Fruit fly (Drosophila melanogaster) whole organism, pupa: ENCODE results near the gene CG3091.

Experiments
- CG10348 ChIP-seq: fragments of 200-800 bp; sonication (Bioruptor generic); IDR thresholded peaks from 2 replicates; pipeline ENCODE4 v1.3.6; 2022; ENCODE audit warnings: missing biosample characterization, missing genetic modification characterization
- CG12605 ChIP-seq: fragments of 200-800 bp; sonication (Bioruptor generic); IDR thresholded peaks from 2 replicates; pipeline ENCODE4 v1.3.6; 2022; ENCODE audit warnings: missing biosample characterization, missing genetic modification characterization
- CG13204 ChIP-seq: fragments of 200-800 bp; sonication (Bioruptor generic); optimal IDR thresholded peaks from 2 replicates; lab custom pipeline; 2018; ENCODE audit warnings: missing biosample characterization, mild to moderate bottlenecking, missing genetic modification characterization, moderate library complexity
- CG14655 ChIP-seq: fragments of 200-800 bp; sonication (Bioruptor generic); optimal IDR thresholded peaks from 3 replicates; lab custom pipeline; 2017; ENCODE audit warnings: mild to moderate bottlenecking, missing biosample characterization, missing genetic modification reagents, missing genetic modification characterization
- CG15710 ChIP-seq: fragments of 200-800 bp; sonication (Bioruptor generic); optimal IDR thresholded peaks from 2 replicates; lab custom pipeline; 2018; ENCODE audit warnings: missing biosample characterization, mild to moderate bottlenecking, missing genetic modification characterization, moderate library complexity
- CG17806 ChIP-seq: fragments of 200-800 bp; sonication (Bioruptor generic); optimal IDR thresholded peaks from 2 replicates; lab custom pipeline; 2018; ENCODE audit warnings: missing biosample characterization, mild to moderate bottlenecking, missing genetic modification characterization, moderate library complexity
- CG32121 ChIP-seq: fragments of 200-800 bp; sonication (Bioruptor generic); IDR thresholded peaks from 2 replicates; pipeline ENCODE4 v1.3.6; 2022; ENCODE audit warnings: missing biosample characterization, missing genetic modification characterization
- CG34367 ChIP-seq: fragments of 200-800 bp; sonication (Bioruptor generic); optimal IDR thresholded peaks from 2 replicates; lab custom pipeline; 2018; ENCODE audit warnings: missing biosample characterization, mild to moderate bottlenecking, missing genetic modification characterization
- CG4496 ChIP-seq: fragments of 200-800 bp; sonication (Bioruptor generic); IDR thresholded peaks from 3 replicates; pipeline ENCODE4 v1.3.6; 2022; ENCODE audit warnings: missing biosample characterization, missing genetic modification characterization
- CG8159 ChIP-seq: fragments of 200-800 bp; sonication (Bioruptor generic); optimal IDR thresholded peaks from 3 replicates; lab custom pipeline; 2018; ENCODE audit warnings: missing biosample characterization, mild to moderate bottlenecking, missing genetic modification characterization, moderate library complexity
- CG8301 ChIP-seq: fragments of 200-800 bp; sonication (Bioruptor generic); optimal IDR thresholded peaks from 2 replicates; lab custom pipeline; 2018; ENCODE audit warnings: missing biosample characterization, mild to moderate bottlenecking, missing genetic modification characterization
- CG9948 ChIP-seq: fragments of 200-800 bp; sonication (Bioruptor generic); optimal IDR thresholded peaks from 2 replicates; lab custom pipeline; 2018; ENCODE audit warnings: missing biosample characterization, mild to moderate bottlenecking, missing genetic modification characterization, moderate library complexity
- D1 ChIP-seq: fragments of 200-800 bp; sonication (Bioruptor generic); optimal IDR thresholded peaks from 2 replicates; lab custom pipeline; 2018; ENCODE audit warnings: missing biosample characterization, mild to moderate bottlenecking, missing genetic modification characterization, moderate library complexity
- EcR ChIP-seq: fragments of 200-800 bp; sonication (Bioruptor generic); optimal IDR thresholded peaks from 3 replicates; lab custom pipeline; 2019; ENCODE audit warnings: missing biosample characterization, missing genetic modification characterization, mild to moderate bottlenecking, moderate library complexity, missing genetic modification reagents
- Ets98B ChIP-seq: fragments of 200-800 bp; sonication (Bioruptor generic); IDR thresholded peaks from 2 replicates; pipeline ENCODE4 v1.3.6; 2022; ENCODE audit warnings: missing biosample characterization, missing genetic modification characterization
- Pif1A ChIP-seq: fragments of 200-800 bp; sonication (Bioruptor generic); optimal IDR thresholded peaks from 3 replicates; lab custom pipeline; 2016; ENCODE audit warnings: missing biosample characterization, missing genetic modification characterization
- Pif1B ChIP-seq: fragments of 200-800 bp; sonication (Bioruptor generic); optimal IDR thresholded peaks from 3 replicates; lab custom pipeline; 2016; ENCODE audit warnings: missing biosample characterization, missing genetic modification characterization
- Snoo ChIP-seq: fragments of 200-800 bp; sonication (Bioruptor generic); optimal IDR thresholded peaks from 3 replicates; lab custom pipeline; 2017; ENCODE audit warnings: missing biosample characterization, mild to moderate bottlenecking, missing genetic modification characterization, inconsistent platforms
- fd96Ca ChIP-seq: fragments of 200-800 bp; sonication (Bioruptor generic); IDR thresholded peaks from 3 replicates; pipeline ENCODE4 v1.3.6; 2022; ENCODE audit warnings: missing biosample characterization, missing genetic modification characterization
- gl ChIP-seq: fragments of 200-800 bp; sonication (Bioruptor generic); optimal IDR thresholded peaks from 2 replicates; lab custom pipeline; 2018; ENCODE audit warnings: missing biosample characterization, mild to moderate bottlenecking, missing genetic modification characterization
- rn ChIP-seq: fragments of 200-800 bp; sonication (Bioruptor generic); IDR thresholded peaks from 2 replicates; pipeline ENCODE4 v1.3.6; 2022; ENCODE audit warnings: missing biosample characterization, missing genetic modification characterization

The CG3091 gene

dm6 chrX:2296230-2297044, 42.4 kb upstream of the CG3091 start:
- no peak; the same call in 1 of the 2 replicates for TF ChIP-seq Ets98B (GFP tag; lab: Robert Waterston, UW)
- peak; percentile 96 for TF ChIP-seq CG14655 (GFP tag; lab: Kevin White, UChicago)
- peak; percentile 61; the same call in 1 of the 2 replicates for TF ChIP-seq CG10348
- TF ChIP-seq CG32121 = peak; percentile 79
- TF ChIP-seq fd96Ca (GFP tag; lab: Robert Waterston, UW) = peak; percentile 79
- TF ChIP-seq D1 (tag; lab: Kevin White, UChicago) = peak; percentile 88
- peak; percentile 82 for TF ChIP-seq CG17806 (tag; lab: Kevin White, UChicago)
- TF ChIP-seq CG15710 (tag; lab: Kevin White, UChicago) = peak; percentile 92
- TF ChIP-seq Snoo = peak; percentile 94
- TF ChIP-seq CG8159 (tag; lab: Kevin White, UChicago) = peak; percentile 95
- TF ChIP-seq rn (GFP tag; lab: Robert Waterston, UW) = peak; percentile 60; the same call in 1 of the 2 replicates
- TF ChIP-seq gl (tag; lab: Kevin White, UChicago) = peak; percentile 76
- TF ChIP-seq CG9948 (tag; lab: Kevin White, UChicago) = peak; percentile 92
- TF ChIP-seq Pif1A (GFP tag; lab: Kevin White, UChicago) = peak; percentile 91
- TF ChIP-seq CG4496 = peak; percentile 86
- no peak for TF ChIP-seq CG12605
- TF ChIP-seq CG13204 (GFP tag; lab: Kevin White, UChicago) = peak; percentile 65
- peak; percentile 88 for TF ChIP-seq Pif1B (GFP tag; lab: Kevin White, UChicago)
- TF ChIP-seq CG8301 = peak; percentile 92
- peak; percentile 90 for TF ChIP-seq CG34367 (tag; lab: Kevin White, UChicago)
- TF ChIP-seq EcR = peak; percentile 95

dm6 chrX:2295435-2296229, 41.6 kb upstream of the CG3091 start, which contains the start of gene Raf:
Gene Raf, plus strand, starts transcription at chrX:2295466.
- TF ChIP-seq Ets98B (GFP tag; lab: Robert Waterston, UW) (0 out of 2 replicates have a peak, but pooled peaks have one; percentile 54), CG15710 (tag; lab: Kevin White, UChicago) (no peak), fd96Ca (GFP tag; lab: Robert Waterston, UW) (no peak), Pif1B (GFP tag; lab: Kevin White, UChicago) (no peak), EcR (no peak), rn (GFP tag; lab: Robert Waterston, UW) (no peak), Pif1A (GFP tag; lab: Kevin White, UChicago) (no peak), CG32121 (no peak), gl (tag; lab: Kevin White, UChicago) (no peak), CG12605 (peak; percentile 42; the same call in 1 of the 2 replicates)

- TF ChIP-seq gl (tag; lab: Kevin White, UChicago) (peak; percentile 28), CG32121 (peak; percentile 68), CG4496 (peak; percentile 81), rn (GFP tag; lab: Robert Waterston, UW) (0 out of 2 replicates have a peak, but pooled peaks have one; percentile 23), CG10348 (no peak), Snoo (peak; percentile 73), D1 (tag; lab: Kevin White, UChicago) (no peak), Pif1A (GFP tag; lab: Kevin White, UChicago) (peak; percentile 73), fd96Ca (GFP tag; lab: Robert Waterston, UW) (peak; percentile 65; the same call in 1 of the 3 replicates), CG14655 (GFP tag; lab: Kevin White, UChicago) (peak; percentile 47), CG17806 (tag; lab: Kevin White, UChicago) (peak; percentile 26), CG15710 (tag; lab: Kevin White, UChicago) (peak; percentile 6), CG13204 (GFP tag; lab: Kevin White, UChicago) (no peak), CG8159 (tag; lab: Kevin White, UChicago) (peak; percentile 21), EcR (peak; percentile 91), CG34367 (tag; lab: Kevin White, UChicago) (peak; percentile 34), Pif1B (GFP tag; lab: Kevin White, UChicago) (peak; percentile 65), CG12605 (0 out of 2 replicates have a peak, but pooled peaks have one; percentile 38), CG8301 (peak; percentile 30), CG9948 (tag; lab: Kevin White, UChicago) (peak; percentile 36), Ets98B (GFP tag; lab: Robert Waterston, UW) (peak; percentile 77)
Measured at dm6 chrX:2294474-2295434, 40.8 kb upstream of the CG3091 start.

- TF ChIP-seq Pif1A (GFP tag; lab: Kevin White, UChicago) = peak; percentile 94
- TF ChIP-seq CG32121 = peak; percentile 93
- peak; percentile 93 for TF ChIP-seq CG4496
- TF ChIP-seq Pif1B (GFP tag; lab: Kevin White, UChicago) = peak; percentile 91
- TF ChIP-seq CG15710 (tag; lab: Kevin White, UChicago) = peak; percentile 95
- TF ChIP-seq CG8301 = peak; percentile 96
- peak; percentile 93 for TF ChIP-seq CG17806 (tag; lab: Kevin White, UChicago)
- peak; percentile 95 for TF ChIP-seq Snoo
- TF ChIP-seq CG14655 (GFP tag; lab: Kevin White, UChicago) = peak; percentile 96
- TF ChIP-seq EcR = peak; percentile 78
- peak; percentile 87 for TF ChIP-seq CG13204 (GFP tag; lab: Kevin White, UChicago)
- TF ChIP-seq gl (tag; lab: Kevin White, UChicago) = peak; percentile 93
- peak; percentile 94 for TF ChIP-seq Ets98B (GFP tag; lab: Robert Waterston, UW)
- peak; percentile 76 for TF ChIP-seq CG12605
- TF ChIP-seq CG8159 (tag; lab: Kevin White, UChicago) = peak; percentile 97
- TF ChIP-seq CG10348 = peak; percentile 60
- peak; percentile 94 for TF ChIP-seq CG34367 (tag; lab: Kevin White, UChicago)
- peak; percentile 80; the same call in 2 of the 3 replicates for TF ChIP-seq fd96Ca (GFP tag; lab: Robert Waterston, UW)
- peak; percentile 73 for TF ChIP-seq rn (GFP tag; lab: Robert Waterston, UW)
- TF ChIP-seq D1 (tag; lab: Kevin White, UChicago) = peak; percentile 89
- TF ChIP-seq CG9948 (tag; lab: Kevin White, UChicago) = peak; percentile 94
Measured at dm6 chrX:2293294-2293988, 39.4 kb upstream of the CG3091 start, which contains the start of gene CG2865. Gene CG2865, minus strand, starts transcription at chrX:2293411.
